Fruit fly (Drosophila melanogaster): ENCODE measurements around the gene X11Lbeta.

The X11Lbeta gene

dm6 chrX:10717869-10718268, 90.3 kb downstream of the X11Lbeta start (continued):
- TF ChIP-seq chm (GFP tag; IDR thresholded peaks at IDR 0.05) (no peak), sqz (GFP tag; optimal IDR thresholded peaks at IDR 0.05) (no peak), Hey (tag; optimal IDR thresholded peaks at IDR 0.05) (no peak), CG12071 (GFP tag; optimal IDR thresholded peaks at IDR 0.05) (peak; percentile 51), HLH4C (GFP tag; IDR thresholded peaks at IDR 0.05; ENCODE audit: partially characterized antibody) (no peak), CG15073 (GFP tag; optimal IDR thresholded peaks at IDR 0.05) (no peak), ham (GFP tag; IDR thresholded peaks at IDR 0.05) (no peak), sim (GFP tag; IDR thresholded peaks at IDR 0.05) (no peak), Side (GFP tag; optimal IDR thresholded peaks at IDR 0.05) (no peak), D19A (tag; optimal IDR thresholded peaks at IDR 0.05) (peak; percentile 32), gem (tag; optimal IDR thresholded peaks at IDR 0.05) (peak; percentile 65), CG17186 (GFP tag; optimal IDR thresholded peaks at IDR 0.05) (no peak), Jarid2 (GFP tag; optimal IDR thresholded peaks at IDR 0.05) (no peak), crol (GFP tag; IDR thresholded peaks at IDR 0.05) (no peak), CG7271 (tag; optimal IDR thresholded peaks at IDR 0.05) (no peak), bowl (GFP tag; IDR thresholded peaks at IDR 0.05) (no peak), Vsx1 (GFP tag; optimal IDR thresholded peaks at IDR 0.05) (no peak), CG4424 (GFP tag; optimal IDR thresholded peaks at IDR 0.05) (no peak), slou (GFP tag; optimal IDR thresholded peaks at IDR 0.05) (no peak), pzg (GFP tag; optimal IDR thresholded peaks at IDR 0.05) (no peak), Abd-B (GFP tag; optimal IDR thresholded peaks at IDR 0.05) (no peak), Stat92E (GFP tag; optimal IDR thresholded peaks at IDR 0.05) (no peak), CG8281 (tag; optimal IDR thresholded peaks at IDR 0.05) (no peak), hkb (optimal IDR thresholded peaks at IDR 0.05) (no peak), hkb (GFP tag; IDR thresholded peaks at IDR 0.05) (peak; percentile 57; the same call in 1 of the 2 replicates), fd96Cb (tag; optimal IDR thresholded peaks at IDR 0.05) (peak; percentile 46), sima (GFP tag; optimal IDR thresholded peaks at IDR 0.05) (no peak), CG5245 (GFP tag; optimal IDR thresholded peaks at IDR 0.05) (no peak), maf-S (GFP tag; optimal IDR thresholded peaks at IDR 0.05) (no peak), pum (GFP tag; optimal IDR thresholded peaks at IDR 0.05) (no peak), unc-4 (GFP tag; IDR thresholded peaks at IDR 0.05; ENCODE audit: partially characterized antibody) (no peak), zen2 (GFP tag; IDR thresholded peaks at IDR 0.05; ENCODE audit: partially characterized antibody) (no peak), CG2120 (GFP tag; optimal IDR thresholded peaks at IDR 0.05) (no peak), MTF-1 (GFP tag; optimal IDR thresholded peaks at IDR 0.05; ENCODE audit: borderline replicate concordance) (no peak), nau (GFP tag; optimal IDR thresholded peaks at IDR 0.05) (peak; percentile 6), CG34422 (GFP tag; IDR thresholded peaks at IDR 0.05) (0 out of 3 replicates have a peak, but pooled peaks have one; percentile 49), bab2 (GFP tag; optimal IDR thresholded peaks at IDR 0.05) (no peak), Adf1 (GFP tag; IDR thresholded peaks at IDR 0.05) (no peak), toy (GFP tag; IDR thresholded peaks at IDR 0.05) (no peak), sc (optimal IDR thresholded peaks at IDR 0.05) (no peak), sc (GFP tag; optimal IDR thresholded peaks at IDR 0.05) (no peak), tx (GFP tag; optimal IDR thresholded peaks at IDR 0.05) (no peak), CG12236 (GFP tag; optimal IDR thresholded peaks at IDR 0.05) (no peak), Mrtf (GFP tag; IDR thresholded peaks at IDR 0.05) (0 out of 3 replicates have a peak, but pooled peaks have one; percentile 32), zfh1 (GFP tag; IDR thresholded peaks at IDR 0.05) (peak; percentile 51; the same call in 1 of the 3 replicates), repo (GFP tag; optimal IDR thresholded peaks at IDR 0.05) (no peak), CkIIα-i1 (GFP tag; IDR thresholded peaks at IDR 0.05) (no peak), z (GFP tag; IDR thresholded peaks at IDR 0.05) (no peak), bigmax (GFP tag; optimal IDR thresholded peaks at IDR 0.05) (no peak), CG8478 (optimal IDR thresholded peaks at IDR 0.05) (no peak), H15 (GFP tag; IDR thresholded peaks at IDR 0.05) (0 out of 3 replicates have a peak, but pooled peaks have one; percentile 28), Hr51 (GFP tag; optimal IDR thresholded peaks at IDR 0.05) (peak in 1 of 2 experiments; percentile 77)
